Worm (Caenorhabditis elegans): ENCODE measurements around the gene npr-12.

DNA sequence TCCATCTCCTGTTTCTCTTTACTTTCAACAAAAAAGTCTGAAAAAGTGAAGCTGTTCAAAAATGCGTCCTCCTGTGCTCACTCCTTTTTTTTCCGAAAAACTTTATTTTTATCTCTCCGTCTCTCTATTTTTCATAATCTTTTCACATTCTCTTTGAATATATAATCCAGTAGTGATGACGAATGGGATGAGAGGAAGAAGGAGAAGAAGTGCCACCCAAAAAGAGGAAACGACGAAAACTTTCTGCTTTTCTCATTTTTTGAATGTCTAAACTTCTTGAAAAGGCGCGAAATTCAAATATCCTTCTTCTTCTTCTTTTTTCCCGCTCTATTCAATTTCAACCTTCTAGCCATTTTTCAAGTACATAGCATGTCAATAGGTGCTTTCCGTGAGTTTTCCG, 17.2 kb upstream of the npr-12 start:
- TF ChIP-seq unc-130 (GFP tag; optimal IDR thresholded peaks at IDR 0.05) (no peak), aha-1 (tag) (peak; percentile 40), mes-2 (tag; optimal IDR thresholded peaks at IDR 0.05; ENCODE audit: poor library complexity, severe bottlenecking) (no peak)
